Worm (Caenorhabditis elegans): Measurements from ENCODE around the gene Y67A10A.7.
A peak's percentile ranks its signal among the peaks of the same experiment; 100 is the strongest.

DNA sequence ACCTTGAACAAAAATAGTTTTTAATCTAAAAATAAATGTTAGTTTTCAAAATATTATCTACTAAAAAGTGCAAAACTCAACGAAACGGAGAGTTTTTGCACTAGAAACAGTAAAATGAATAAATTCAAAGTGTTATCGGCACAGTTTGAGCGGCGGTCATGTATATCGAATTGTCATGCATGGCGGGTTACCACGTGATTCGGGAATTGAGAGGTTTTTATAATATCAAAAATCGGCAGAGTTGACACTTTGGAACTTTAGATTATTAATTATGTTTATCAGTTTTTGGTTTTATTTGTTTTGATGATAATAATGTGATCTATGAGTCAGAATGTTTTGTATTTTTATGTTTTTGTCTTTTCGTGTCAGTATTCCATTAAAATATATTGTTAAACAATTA is 39.5 kb downstream of the Y67A10A.7 start:
- TF ChIP-seq nhr-102 (tag; optimal IDR thresholded peaks at IDR 0.05) (peak; percentile 56), daf-12 (tag; optimal IDR thresholded peaks at IDR 0.05) (no peak), lin-1 (GFP tag; IDR thresholded peaks at IDR 0.05) (peak; percentile 67), rbr-2 (tag; optimal IDR thresholded peaks at IDR 0.05) (no peak), R02D3.7 (tag; optimal IDR thresholded peaks at IDR 0.05) (no peak), duxl-1 (tag; optimal IDR thresholded peaks at IDR 0.05; ENCODE audit: poor library complexity) (no peak), nhr-42 (GFP tag; IDR thresholded peaks at IDR 0.05) (no peak), F26F4.8 (GFP tag; conservative IDR thresholded peaks at IDR 0.05) (no peak), zip-11 (GFP tag; IDR thresholded peaks at IDR 0.05) (no peak)

All from whole organism, L4 larva.